Fruit fly (Drosophila melanogaster) whole organism, prepupa: Measurements from ENCODE around the gene CG11550.

Source experiments
- CG10669 ChIP-seq: fragments of 200-800 bp; sonication (Bioruptor generic); optimal IDR thresholded peaks from 3 replicates; lab custom pipeline; 2018; ENCODE audit warnings: missing biosample characterization, mild to moderate bottlenecking, missing genetic modification characterization, moderate library complexity
- CG11294 ChIP-seq: fragments of 200-800 bp; sonication (Bioruptor generic); IDR thresholded peaks from 2 replicates; pipeline ENCODE4 v1.3.6; 2022; ENCODE audit warnings: missing biosample characterization, missing genetic modification characterization
- CG11762 ChIP-seq: fragments of 200-800 bp; sonication (Bioruptor generic); optimal IDR thresholded peaks from 3 replicates; lab custom pipeline; 2016; ENCODE audit warnings: missing biosample characterization, missing genetic modification characterization; ENCODE audit not compliant: insufficient read depth
- CG11902 ChIP-seq: fragments of 200-800 bp; sonication (Bioruptor generic); optimal IDR thresholded peaks from 3 replicates; lab custom pipeline; 2016; ENCODE audit warnings: missing biosample characterization, missing genetic modification characterization
- CG1621 ChIP-seq: fragments of 200-800 bp; sonication (Bioruptor generic); optimal IDR thresholded peaks from 3 replicates; lab custom pipeline; 2018; ENCODE audit warnings: missing biosample characterization, mild to moderate bottlenecking, missing genetic modification characterization
- CG16779 ChIP-seq: fragments of 200-800 bp; sonication (Bioruptor generic); optimal IDR thresholded peaks from 3 replicates; lab custom pipeline; 2017; ENCODE audit warnings: missing biosample characterization, mild to moderate bottlenecking, missing genetic modification characterization
- CG3032 ChIP-seq: fragments of 200-800 bp; optimal IDR thresholded peaks from 2 replicates; lab custom pipeline; 2019; ENCODE audit warnings: missing biosample characterization, mild to moderate bottlenecking, missing genetic modification characterization, moderate library complexity
- CG31627 ChIP-seq: fragments of 200-800 bp; sonication (Bioruptor generic); optimal IDR thresholded peaks from 3 replicates; lab custom pipeline; 2016; ENCODE audit warnings: missing biosample characterization, missing genetic modification characterization
- CG34406 ChIP-seq: fragments of 200-800 bp; sonication (Bioruptor generic); optimal IDR thresholded peaks from 3 replicates; lab custom pipeline; 2016; ENCODE audit warnings: missing biosample characterization, missing genetic modification characterization
- CG3919 ChIP-seq: fragments of 200-800 bp; sonication (Bioruptor generic); optimal IDR thresholded peaks from 3 replicates; lab custom pipeline; 2016; ENCODE audit warnings: missing biosample characterization, missing genetic modification characterization
- CG4318 ChIP-seq: fragments of 200-800 bp; sonication (Bioruptor generic); optimal IDR thresholded peaks from 3 replicates; lab custom pipeline; 2017; ENCODE audit warnings: missing biosample characterization, mild to moderate bottlenecking, missing genetic modification characterization
- CG6276 ChIP-seq: fragments of 200-800 bp; sonication (Bioruptor generic); optimal IDR thresholded peaks from 2 replicates; lab custom pipeline; 2017; ENCODE audit warnings: missing biosample characterization, mild to moderate bottlenecking, missing genetic modification characterization
- CG6808 ChIP-seq: fragments of 200-800 bp; sonication (Bioruptor generic); optimal IDR thresholded peaks from 3 replicates; lab custom pipeline; 2017; ENCODE audit warnings: missing biosample characterization, missing genetic modification characterization, mild to moderate bottlenecking, moderate library complexity, missing genetic modification reagents
- CG6854 ChIP-seq: fragments of 200-800 bp; sonication (Bioruptor generic); optimal IDR thresholded peaks from 2 replicates; lab custom pipeline; 2017; ENCODE audit warnings: missing biosample characterization, mild to moderate bottlenecking, missing genetic modification characterization
- CG7368 ChIP-seq: fragments of 200-800 bp; sonication (Bioruptor generic); optimal IDR thresholded peaks from 3 replicates; lab custom pipeline; 2016; ENCODE audit warnings: missing biosample characterization, missing genetic modification characterization
- CG8119 ChIP-seq: fragments of 200-800 bp; sonication (Bioruptor generic); IDR thresholded peaks from 3 replicates; pipeline ENCODE4 v1.3.6; 2022; ENCODE audit warnings: missing biosample characterization, missing genetic modification characterization
- CG8319 ChIP-seq: fragments of 200-800 bp; sonication (Bioruptor generic); optimal IDR thresholded peaks from 3 replicates; lab custom pipeline; 2016; ENCODE audit warnings: missing biosample characterization, missing genetic modification characterization
- CG8632 ChIP-seq: fragments of 200-800 bp; sonication (Bioruptor generic); optimal IDR thresholded peaks from 3 replicates; lab custom pipeline; 2016; ENCODE audit warnings: missing biosample characterization, missing genetic modification characterization
- Eip75B ChIP-seq: fragments of 200-800 bp; sonication (Bioruptor generic); optimal IDR thresholded peaks from 3 replicates; lab custom pipeline; 2016; ENCODE audit warnings: missing biosample characterization, missing genetic modification characterization
- Eip78C ChIP-seq: fragments of 200-800 bp; sonication (Bioruptor generic); peaks from one replicate; lab custom pipeline; 2016; ENCODE audit warnings: missing biosample characterization, missing genetic modification characterization
- Eip93F ChIP-seq: fragments of 200-800 bp; sonication (Bioruptor generic); optimal IDR thresholded peaks from 2 replicates; lab custom pipeline; 2016; ENCODE audit warnings: missing biosample characterization, mild to moderate bottlenecking, missing genetic modification characterization
- Ets96B ChIP-seq: fragments of 200-800 bp; optimal IDR thresholded peaks from 2 replicates; lab custom pipeline; 2019; ENCODE audit warnings: missing biosample characterization, mild to moderate bottlenecking, missing genetic modification characterization, moderate library complexity
- Gug ChIP-seq: fragments of 200-800 bp; sonication (Bioruptor generic); IDR thresholded peaks from 2 replicates; pipeline ENCODE4 v1.3.6; 2022; ENCODE audit warnings: missing biosample characterization, missing genetic modification characterization
- Hr38 ChIP-seq: sonication (Bioruptor generic); optimal IDR thresholded peaks from 2 replicates; lab custom pipeline; 2016; ENCODE audit warnings: missing biosample characterization, missing genetic modification characterization
- Hr39 ChIP-seq: fragments of 200-800 bp; sonication (Bioruptor generic); optimal IDR thresholded peaks from 2 replicates; lab custom pipeline; 2016; ENCODE audit warnings: missing biosample characterization, missing genetic modification characterization
- Hr4 ChIP-seq: fragments of 200-800 bp; sonication (Bioruptor generic); optimal IDR thresholded peaks from 3 replicates; lab custom pipeline; 2016; ENCODE audit warnings: missing biosample characterization, missing genetic modification characterization
- Lpt ChIP-seq: fragments of 200-800 bp; sonication (Bioruptor generic); optimal IDR thresholded peaks from 3 replicates; lab custom pipeline; 2016; ENCODE audit warnings: missing biosample characterization, missing genetic modification characterization
- Met ChIP-seq: fragments of 200-800 bp; sonication (Bioruptor generic); optimal IDR thresholded peaks from 3 replicates; lab custom pipeline; 2016; ENCODE audit warnings: missing biosample characterization, missing genetic modification characterization
- Smox ChIP-seq: fragments of 200-800 bp; sonication (Bioruptor generic); optimal IDR thresholded peaks from 3 replicates; lab custom pipeline; 2016; ENCODE audit warnings: missing biosample characterization, missing genetic modification characterization
- Sox102F ChIP-seq: fragments of 200-800 bp; sonication (Bioruptor generic); optimal IDR thresholded peaks from 2 replicates; lab custom pipeline; 2016; ENCODE audit warnings: missing biosample characterization, mild to moderate bottlenecking, missing genetic modification characterization
- Sox14 ChIP-seq: fragments of 200-800 bp; sonication (Bioruptor generic); optimal IDR thresholded peaks from 3 replicates; lab custom pipeline; 2016; ENCODE audit warnings: missing biosample characterization, missing genetic modification characterization
- Sox15 ChIP-seq: fragments of 200-800 bp; sonication (Bioruptor generic); optimal IDR thresholded peaks from 3 replicates; lab custom pipeline; 2016; ENCODE audit warnings: missing biosample characterization, missing genetic modification characterization
- achi ChIP-seq: fragments of 200-800 bp; sonication (Bioruptor generic); optimal IDR thresholded peaks from 3 replicates; lab custom pipeline; 2016; ENCODE audit warnings: missing biosample characterization, missing genetic modification characterization
- acj6 ChIP-seq: fragments of 200-800 bp; sonication (Bioruptor generic); optimal IDR thresholded peaks from 3 replicates; lab custom pipeline; 2016; ENCODE audit warnings: missing biosample characterization, missing genetic modification characterization
- dac ChIP-seq: fragments of 200-800 bp; sonication (Bioruptor generic); optimal IDR thresholded peaks from 2 replicates; lab custom pipeline; 2017; ENCODE audit warnings: missing biosample characterization, mild to moderate bottlenecking, missing genetic modification characterization
- dsx ChIP-seq: fragments of 200-800 bp; optimal IDR thresholded peaks from 3 replicates; lab custom pipeline; 2019; ENCODE audit warnings: missing biosample characterization, mild to moderate bottlenecking, missing genetic modification characterization, moderate library complexity; ENCODE audit not compliant: poor library complexity, severe bottlenecking
- eg ChIP-seq: fragments of 200-800 bp; sonication (Bioruptor generic); IDR thresholded peaks from 3 replicates; pipeline ENCODE4 v1.3.6; 2022; ENCODE audit warnings: missing biosample characterization, missing genetic modification characterization
- esn ChIP-seq: fragments of 200-800 bp; sonication (Bioruptor generic); optimal IDR thresholded peaks from 2 replicates; lab custom pipeline; 2016; ENCODE audit warnings: missing biosample characterization, mild to moderate bottlenecking, missing genetic modification characterization, moderate library complexity
- fd59A ChIP-seq: fragments of 200-800 bp; sonication (Bioruptor generic); optimal IDR thresholded peaks from 2 replicates; lab custom pipeline; 2017; ENCODE audit warnings: missing biosample characterization, mild to moderate bottlenecking, missing genetic modification characterization, missing genetic modification reagents
- fd85E ChIP-seq: fragments of 200-800 bp; sonication (Bioruptor generic); optimal IDR thresholded peaks from 3 replicates; lab custom pipeline; 2016; ENCODE audit warnings: missing biosample characterization, missing genetic modification characterization
- fkh ChIP-seq: fragments of 200-800 bp; sonication (Bioruptor generic); optimal IDR thresholded peaks from 3 replicates; lab custom pipeline; 2017; ENCODE audit warnings: missing biosample characterization, mild to moderate bottlenecking, missing genetic modification characterization, moderate library complexity
- lz ChIP-seq: fragments of 200-800 bp; sonication (Bioruptor generic); optimal IDR thresholded peaks from 3 replicates; lab custom pipeline; 2016; ENCODE audit warnings: missing biosample characterization, missing genetic modification characterization
- pdm3 ChIP-seq: fragments of 200-800 bp; sonication (Bioruptor generic); optimal IDR thresholded peaks from 3 replicates; lab custom pipeline; 2016; ENCODE audit warnings: missing biosample characterization, missing genetic modification characterization
- spab ChIP-seq: fragments of 200-800 bp; sonication (Bioruptor generic); optimal IDR thresholded peaks from 2 replicates; lab custom pipeline; 2017; ENCODE audit warnings: missing biosample characterization, mild to moderate bottlenecking, missing genetic modification characterization, missing genetic modification reagents
- topi ChIP-seq: fragments of 200-800 bp; sonication (Bioruptor generic); optimal IDR thresholded peaks from 3 replicates; lab custom pipeline; 2016; ENCODE audit warnings: missing biosample characterization, missing genetic modification characterization
- vri ChIP-seq: fragments of 200-800 bp; sonication (Bioruptor generic); optimal IDR thresholded peaks from 3 replicates; lab custom pipeline; 2016; ENCODE audit warnings: missing biosample characterization, mild to moderate bottlenecking, missing genetic modification characterization

CG11550 gene

DNA sequence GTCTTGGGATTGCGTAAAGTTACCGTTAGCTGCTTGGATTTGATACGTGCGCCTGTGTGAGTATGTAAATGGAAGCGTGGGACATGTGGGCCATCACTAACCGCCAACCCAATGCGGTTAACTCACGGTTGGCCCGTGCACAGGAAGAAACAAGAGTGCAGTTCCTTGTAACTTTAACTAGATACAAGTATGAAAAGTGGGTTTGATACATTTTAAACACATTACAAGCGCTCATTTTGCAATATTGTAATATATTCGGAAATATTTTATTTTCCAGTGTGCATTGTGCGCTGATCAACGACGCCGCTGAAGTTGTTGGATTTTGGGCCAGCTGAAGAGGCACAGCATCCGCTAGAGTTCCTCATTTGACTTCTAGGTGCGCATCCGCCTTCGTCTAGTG, 8.1 kb upstream of the CG11550 start (continued):
- TF ChIP-seq eg (peak; percentile 82), dsx (GFP tag; lab: Kevin White, UChicago) (peak; percentile 19), CG6854 (GFP tag; lab: Kevin White, UChicago) (no peak), CG3032 (tag; lab: Kevin White, UChicago) (no peak), esn (GFP tag; lab: Kevin White, UChicago) (peak; percentile 73), CG34406 (GFP tag; lab: Kevin White, UChicago) (peak; percentile 53), Ets96B (tag; lab: Kevin White, UChicago) (peak; percentile 1), Smox (GFP tag; lab: Kevin White, UChicago) (peak; percentile 66), Eip75B (GFP tag; lab: Kevin White, UChicago) (peak; percentile 61), CG6808 (GFP tag; lab: Kevin White, UChicago) (no peak), CG10669 (GFP tag; lab: Kevin White, UChicago) (no peak), acj6 (GFP tag; lab: Kevin White, UChicago) (peak; percentile 73), CG11762 (no peak), CG31627 (peak; percentile 77), Hr38 (GFP tag; lab: Kevin White, UChicago) (no peak), Hr4 (peak; percentile 66), Eip78C (GFP tag; lab: Kevin White, UChicago) (peak; percentile 91), Sox15 (GFP tag; lab: Kevin White, UChicago) (peak; percentile 20), CG1621 (no peak), spab (no peak), CG11294 (GFP tag; lab: Robert Waterston, UW) (peak; percentile 18; the same call in 1 of the 2 replicates)
- TF ChIP-seq, all 60 proteins: peak for 41

DNA sequence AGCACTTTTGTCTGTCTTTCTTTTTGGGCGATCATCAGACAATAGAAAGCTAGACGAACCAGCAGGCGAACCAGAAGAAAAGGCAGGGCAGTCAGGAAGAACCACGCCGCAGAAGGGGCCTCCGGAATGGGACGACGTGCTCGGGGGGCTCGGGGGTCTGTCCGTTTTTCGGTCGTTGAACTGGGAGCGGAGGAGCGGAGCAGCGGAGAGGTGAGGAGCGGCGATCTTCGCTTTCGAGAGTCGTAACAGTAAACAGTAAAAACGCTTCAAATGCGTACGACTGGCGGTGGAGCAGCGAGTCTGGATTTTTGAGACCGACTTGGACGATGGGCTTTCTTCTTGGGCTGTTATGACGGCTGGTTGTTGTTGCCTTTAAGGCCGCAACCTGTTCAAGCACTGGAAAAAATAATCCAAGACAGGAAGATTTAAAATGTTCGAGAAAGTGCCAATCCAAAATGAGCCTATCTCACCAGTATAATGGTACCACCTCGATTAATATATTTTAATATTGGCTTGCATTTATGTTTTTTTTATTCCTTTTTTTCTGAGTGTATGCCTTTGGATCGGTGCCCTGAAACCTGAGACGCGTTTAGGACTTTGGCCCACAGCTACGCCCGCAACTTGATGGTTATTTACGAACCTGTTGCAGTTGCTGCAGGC, 7.1 kb upstream of the CG11550 start:
- TF ChIP-seq lz (GFP tag; lab: Kevin White, UChicago) (peak; percentile 96), CG4318 (GFP tag; lab: Kevin White, UChicago) (peak; percentile 86), Eip78C (GFP tag; lab: Kevin White, UChicago) (peak; percentile 98), pdm3 (GFP tag; lab: Kevin White, UChicago) (peak; percentile 93), CG1621 (peak; percentile 86), eg (peak; percentile 87), achi (GFP tag; lab: Kevin White, UChicago) (peak; percentile 92), vri (GFP tag; lab: Kevin White, UChicago) (peak; percentile 81), Smox (GFP tag; lab: Kevin White, UChicago) (peak; percentile 96), CG34406 (GFP tag; lab: Kevin White, UChicago) (peak; percentile 94), CG7368 (GFP tag; lab: Kevin White, UChicago) (peak; percentile 88), CG10669 (GFP tag; lab: Kevin White, UChicago) (peak; percentile 79), dac (GFP tag; lab: Kevin White, UChicago) (peak; percentile 77), Met (GFP tag; lab: Kevin White, UChicago) (peak; percentile 98), CG6808 (GFP tag; lab: Kevin White, UChicago) (peak; percentile 89), topi (GFP tag; lab: Kevin White, UChicago) (peak; percentile 96), CG8319 (GFP tag; lab: Kevin White, UChicago) (peak; percentile 91), fd85E (GFP tag; lab: Kevin White, UChicago) (peak; percentile 75), fd59A (peak; percentile 86), Eip93F (GFP tag; lab: Kevin White, UChicago) (peak; percentile 96), CG16779 (tag; lab: Kevin White, UChicago) (peak; percentile 77), Sox14 (GFP tag; lab: Kevin White, UChicago) (peak; percentile 96), CG8632 (GFP tag; lab: Kevin White, UChicago) (peak; percentile 90), Ets96B (tag; lab: Kevin White, UChicago) (peak; percentile 86), CG3032 (tag; lab: Kevin White, UChicago) (peak; percentile 88), Sox102F (peak; percentile 96), Lpt (GFP tag; lab: Kevin White, UChicago) (peak; percentile 83), Hr4 (peak; percentile 91), CG11762 (peak; percentile 87), esn (GFP tag; lab: Kevin White, UChicago) (peak; percentile 97), Sox15 (GFP tag; lab: Kevin White, UChicago) (peak; percentile 89), fkh (peak; percentile 3), CG6276 (GFP tag; lab: Kevin White, UChicago) (peak; percentile 82), acj6 (GFP tag; lab: Kevin White, UChicago) (peak; percentile 96), Hr39 (peak; percentile 97), spab (peak; percentile 85), CG8119 (GFP tag; lab: Robert Waterston, UW) (peak; percentile 89), dsx (GFP tag; lab: Kevin White, UChicago) (peak; percentile 87), Gug (GFP tag; lab: Robert Waterston, UW) (peak; percentile 80), CG3919 (peak; percentile 96), CG11902 (GFP tag; lab: Kevin White, UChicago) (peak; percentile 94)
